Worm (Caenorhabditis elegans) whole organism, L2 larva: ENCODE results near the gene srlf-1.

Source experiments
- ZK546.5 ChIP-seq: sonication (generic microtip); optimal IDR thresholded peaks from 2 replicates; lab custom pipeline; 2017; ENCODE audit warnings: missing biosample characterization, missing genetic modification characterization
- aly-2 ChIP-seq: fragments of 150-350 bp; optimal IDR thresholded peaks from 2 replicates; lab custom pipeline; 2014; ENCODE audit warnings: missing biosample characterization, missing genetic modification characterization
- ama-1 ChIP-seq: fragments of 150-350 bp; optimal IDR thresholded peaks from 2 replicates; lab custom pipeline; 2018; ENCODE audit warnings: inconsistent platforms
- egl-27 ChIP-seq: sonication (generic microtip); optimal IDR thresholded peaks from 3 replicates; lab custom pipeline; 2017; ENCODE audit warnings: missing biosample characterization, missing genetic modification reagents, missing genetic modification characterization
- fos-1 ChIP-seq: fragments of 150-350 bp; optimal IDR thresholded peaks from 2 replicates; lab custom pipeline; 2014; ENCODE audit warnings: missing biosample characterization, missing genetic modification characterization
- lin-13 ChIP-seq: fragments of 150-350 bp; optimal IDR thresholded peaks from 2 replicates; lab custom pipeline; 2014; ENCODE audit warnings: missing biosample characterization, missing genetic modification reagents, missing genetic modification characterization
- nhr-129 ChIP-seq: fragments of 150-350 bp; optimal IDR thresholded peaks from 2 replicates; lab custom pipeline; 2014; ENCODE audit warnings: missing biosample characterization, missing genetic modification characterization
- skn-1 ChIP-seq: sonication (generic microtip); optimal IDR thresholded peaks from 2 replicates; lab custom pipeline; 2017; ENCODE audit warnings: missing biosample characterization, missing genetic modification characterization
- sma-9 ChIP-seq, 2 experiments: fragments of 150-350 bp in 1 of 2; sonication (generic microtip) in 1 of 2; optimal IDR thresholded peaks; 2 replicates each; lab custom pipeline; 2014 to 2016; ENCODE audit warnings: missing genetic modification characterization in 2 of 2, mild to moderate bottlenecking in 1 of 2, missing biosample characterization in 1 of 2, missing compliant biosample characterization in 1 of 2, missing genetic modification reagents in 1 of 2, moderate library complexity in 1 of 2
- snpc-4 ChIP-seq: fragments of 150-350 bp; optimal IDR thresholded peaks from 2 replicates; lab custom pipeline; 2014; ENCODE audit warnings: missing biosample characterization, missing genetic modification characterization
- unc-62 ChIP-seq: fragments of 150-350 bp; optimal IDR thresholded peaks from 2 replicates; lab custom pipeline; 2014; ENCODE audit warnings: missing biosample characterization, missing genetic modification reagents, missing genetic modification characterization
- ztf-11 ChIP-seq: sonication (generic microtip); optimal IDR thresholded peaks from 2 replicates; lab custom pipeline; 2017; ENCODE audit warnings: missing biosample characterization, missing genetic modification characterization

DNA sequence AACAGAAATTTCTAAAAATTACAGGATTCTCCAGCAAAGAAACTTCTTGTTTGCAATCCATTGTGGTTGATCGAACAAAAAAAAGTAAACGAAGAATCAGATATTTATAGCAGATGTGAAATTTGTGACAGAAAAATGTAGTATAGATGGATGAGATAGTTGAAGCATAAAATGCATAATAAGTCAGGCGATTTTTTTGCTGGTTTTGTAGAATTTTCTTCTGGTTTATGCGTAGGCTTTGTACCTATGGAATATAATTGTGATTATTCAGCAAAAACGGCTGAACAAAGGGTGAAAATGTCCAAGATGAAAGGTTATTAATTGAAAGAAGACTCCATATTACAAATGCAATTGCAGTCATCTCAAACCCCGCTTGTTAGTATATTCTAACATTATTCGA, 24.9 kb upstream of the srlf-1 start, which contains the start of gene srh-39:
- TF ChIP-seq ZK546.5 (tag; lab: Kevin White, UChicago) (no peak), lin-13 (GFP tag; lab: Kevin White, UChicago) (no peak), sma-9 (GFP tag; optimal IDR thresholded peaks at IDR 0.05; lab: Kevin White, UChicago) (no peak), sma-9 (tag; optimal IDR thresholded peaks at IDR 0.05; lab: Kevin White, UChicago) (no peak), ztf-11 (tag; lab: Kevin White, UChicago) (no peak), fos-1 (no peak), egl-27 (tag; lab: Kevin White, UChicago) (no peak), nhr-129 (tag; lab: Kevin White, UChicago) (no peak), unc-62 (GFP tag; lab: Kevin White, UChicago) (no peak), ama-1 (no peak), aly-2 (no peak), skn-1 (no peak), snpc-4 (no peak)
